Worm (Caenorhabditis elegans) whole organism, L4 larva: Measurements from ENCODE around the gene cutl-19.

Experiments used
- dpl-1 ChIP-seq: fragments of 150-350 bp; optimal IDR thresholded peaks from 2 replicates; lab custom pipeline; 2014; ENCODE audit warnings: missing biosample characterization, missing genetic modification reagents, missing genetic modification characterization
- hlh-30 ChIP-seq: sonication (generic microtip); optimal IDR thresholded peaks from 2 replicates; lab custom pipeline; 2017; ENCODE audit warnings: antibody characterized with exemption, mild to moderate bottlenecking, missing genetic modification characterization, missing compliant biosample characterization; ENCODE audit not compliant: insufficient read depth
- jun-1 ChIP-seq: fragments of 150-350 bp; optimal IDR thresholded peaks from 2 replicates; lab custom pipeline; 2014; ENCODE audit warnings: missing biosample characterization, missing genetic modification reagents, missing genetic modification characterization
- php-3 ChIP-seq: fragments of 200-800 bp; sonication (Bioruptor generic); IDR thresholded peaks from 2 replicates; pipeline ENCODE4 v1.3.6; 2022; ENCODE audit warnings: missing genetic modification reagents, missing genetic modification characterization, missing compliant biosample characterization
- unc-62 ChIP-seq, 3 experiments: fragments of 150-350 bp in 1 of 3; sonication (generic microtip); optimal IDR thresholded peaks in 2 of 3; peaks in 1 of 3; 1 replicate in 1 of 3; 2 replicates in 2 of 3; lab custom pipeline; 2014 to 2017; ENCODE audit warnings: missing biosample characterization in 3 of 3, missing genetic modification characterization in 3 of 3, missing genetic modification reagents in 3 of 3, missing genotype in 1 of 3
- ztf-7 ChIP-seq: fragments of 150-350 bp; optimal IDR thresholded peaks from 2 replicates; lab custom pipeline; 2014; ENCODE audit warnings: missing biosample characterization, missing genetic modification characterization

- TF ChIP-seq ztf-7 (tag; lab: Kevin White, UChicago) (no peak), unc-62 (GFP tag; optimal IDR thresholded peaks at IDR 0.05 in 1 of 2; lab: Kevin White, UChicago) (no peak), unc-62 (tag; optimal IDR thresholded peaks at IDR 0.05; lab: Kevin White, UChicago) (no peak), dpl-1 (GFP tag; lab: Kevin White, UChicago) (no peak), php-3 (GFP tag; lab: Robert Waterston, UW) (no peak), jun-1 (tag; lab: Kevin White, UChicago) (no peak), hlh-30 (tag; lab: Kevin White, UChicago) (no peak)
These were observed 10.5 kb downstream of the cutl-19 start, which contains the start of gene morc-1 for ce11 chrIII:5206861-5207414.
